Worm (Caenorhabditis elegans) whole organism, early embryonic: ENCODE measurements around the gene grd-2.

ENCODE experiments used
- B0310.2 ChIP-seq: sonication (generic microtip); optimal IDR thresholded peaks from 2 replicates; lab custom pipeline; 2016; ENCODE audit warnings: mild to moderate bottlenecking, missing genetic modification characterization, missing compliant biosample characterization
- F13C5.2 ChIP-seq: sonication (generic microtip); optimal IDR thresholded peaks from 2 replicates; lab custom pipeline; 2017; ENCODE audit warnings: mild to moderate bottlenecking, missing genetic modification characterization, inconsistent platforms, missing compliant biosample characterization
- aly-1 ChIP-seq: sonication (generic microtip); optimal IDR thresholded peaks from 2 replicates; lab custom pipeline; 2016; ENCODE audit warnings: missing genetic modification characterization, missing compliant biosample characterization
- ama-1 ChIP-seq: fragments of 150-350 bp; optimal IDR thresholded peaks from 2 replicates; lab custom pipeline; 2014
- ceh-13 ChIP-seq: fragments of 200-800 bp; sonication (Bioruptor generic); optimal IDR thresholded peaks from 2 replicates; lab custom pipeline; 2018; ENCODE audit warnings: mild to moderate bottlenecking, missing genetic modification characterization, missing compliant biosample characterization
- ceh-36 ChIP-seq: sonication (generic microtip); optimal IDR thresholded peaks from 2 replicates; lab custom pipeline; 2016; ENCODE audit warnings: missing genetic modification characterization, inconsistent platforms, missing compliant biosample characterization
- ets-7 ChIP-seq: sonication (generic microtip); optimal IDR thresholded peaks from 2 replicates; lab custom pipeline; 2016; ENCODE audit warnings: missing genotype, missing genetic modification characterization, missing compliant biosample characterization
- flt-1 ChIP-seq: fragments of 200-800 bp; sonication (Bioruptor generic); IDR thresholded peaks from 2 replicates; pipeline ENCODE4 v1.3.6; 2022; ENCODE audit warnings: missing genetic modification characterization, missing compliant biosample characterization
- hmbx-1 ChIP-seq: sonication (generic microtip); optimal IDR thresholded peaks from 2 replicates; lab custom pipeline; 2016; ENCODE audit warnings: mild to moderate bottlenecking, missing genetic modification characterization, missing compliant biosample characterization
- hmg-4 ChIP-seq: fragments of 200-800 bp; sonication (Bioruptor generic); optimal IDR thresholded peaks from 2 replicates; lab custom pipeline; 2018; ENCODE audit warnings: mild to moderate bottlenecking, missing genetic modification characterization, missing compliant biosample characterization
- hnd-1 ChIP-seq: sonication (generic microtip); optimal IDR thresholded peaks from 2 replicates; lab custom pipeline; 2016; ENCODE audit warnings: missing genetic modification characterization, missing compliant biosample characterization
- pes-1 ChIP-seq: fragments of 200-800 bp; sonication (Bioruptor generic); IDR thresholded peaks from 2 replicates; pipeline ENCODE4 v1.3.6; 2022; ENCODE audit warnings: missing genetic modification reagents, missing genetic modification characterization, missing compliant biosample characterization
- scrt-1 ChIP-seq: fragments of 200-800 bp; sonication (Bioruptor generic); IDR thresholded peaks from 2 replicates; pipeline ENCODE4 v1.3.6; 2022; ENCODE audit warnings: missing genetic modification characterization, missing compliant biosample characterization
- sea-1 ChIP-seq: fragments of 200-800 bp; sonication (Bioruptor generic); conservative IDR thresholded peaks from 2 replicates; pipeline ENCODE4 v1.3.6; 2022; ENCODE audit warnings: missing genetic modification characterization, missing compliant biosample characterization
- tbx-11 ChIP-seq: fragments of 200-800 bp; sonication (Bioruptor generic); IDR thresholded peaks from 2 replicates; pipeline ENCODE4 v1.3.6; 2022; ENCODE audit warnings: missing genetic modification characterization, missing compliant biosample characterization
- tbx-37 ChIP-seq: fragments of 200-800 bp; sonication (Bioruptor generic); conservative IDR thresholded peaks from 2 replicates; pipeline ENCODE4 v1.3.6; 2022; ENCODE audit warnings: missing genetic modification reagents, missing genetic modification characterization, missing compliant biosample characterization
- tra-4 ChIP-seq: sonication (generic microtip); optimal IDR thresholded peaks from 2 replicates; lab custom pipeline; 2017; ENCODE audit warnings: missing genetic modification characterization, missing compliant biosample characterization

The grd-2 gene

DNA sequence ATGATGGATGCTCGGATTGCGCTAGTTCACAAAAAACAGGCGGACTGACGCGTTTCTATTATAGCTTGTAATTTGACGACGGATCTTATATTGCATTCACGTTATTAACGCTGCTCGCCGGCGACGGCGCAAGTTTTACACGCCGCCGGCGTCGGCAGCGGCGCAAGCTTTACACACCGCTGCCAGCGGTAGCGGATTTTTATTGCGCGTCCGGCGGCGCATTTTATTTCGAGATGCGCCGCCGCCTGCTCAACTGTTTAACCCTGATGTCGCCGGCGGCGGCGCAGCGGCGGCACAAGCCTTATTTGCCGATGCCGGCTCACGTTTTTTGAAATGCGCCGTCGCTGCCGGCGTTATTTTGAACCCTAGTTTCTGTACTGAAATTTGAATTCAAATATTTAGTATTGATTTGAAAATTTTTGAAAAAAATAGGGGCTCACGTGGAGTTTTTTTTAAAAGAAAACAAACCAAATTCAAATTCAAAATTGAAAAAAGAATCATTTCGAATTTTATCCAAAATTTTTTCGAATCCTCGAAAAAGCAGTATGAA, 4.9 kb upstream of the grd-2 start, which contains the start of gene ttr-57:
ttr-57 (plus strand) TSS at position 500 of the 550 bp plus-strand sequence.
- peak; percentile 36; the same call in 1 of the 2 replicates for TF ChIP-seq pes-1 (GFP tag; lab: Robert Waterston, UW)
- no peak for TF ChIP-seq aly-1 (tag; lab: Kevin White, UChicago)
- TF ChIP-seq F13C5.2 (tag; lab: Kevin White, UChicago): no peak
- TF ChIP-seq sea-1: no peak
- no peak for TF ChIP-seq hmbx-1
- no peak for TF ChIP-seq ama-1

DNA sequence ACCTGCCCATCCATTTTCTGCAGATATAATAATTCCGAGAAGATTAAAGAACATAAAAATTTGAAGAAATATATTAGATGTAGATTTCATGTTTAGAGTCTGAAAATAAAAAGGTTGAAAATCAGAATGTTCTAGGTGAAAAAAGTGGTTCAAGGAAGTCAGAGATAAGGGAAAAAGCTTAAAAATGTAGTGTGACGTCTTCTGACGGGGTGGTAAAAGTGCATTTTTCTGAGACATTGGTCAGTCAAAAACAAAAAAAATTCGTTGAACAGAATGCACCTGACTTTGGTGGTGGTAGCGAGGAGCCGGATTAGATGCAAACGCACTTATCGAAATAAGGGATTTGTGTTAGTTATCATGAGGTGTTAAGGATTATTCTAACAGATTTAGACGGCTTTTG, 3.0 kb upstream of the grd-2 start, which contains the start of gene F46B3.23:
F46B3.23 (minus strand) TSS at position 101 of the 400 bp plus-strand sequence.
- no peak for TF ChIP-seq flt-1 (GFP tag; lab: Robert Waterston, UW)
- no peak for TF ChIP-seq hmbx-1
- TF ChIP-seq hmg-4 (GFP tag; lab: Kevin White, UChicago): no peak
- no peak for TF ChIP-seq ceh-36 (tag; lab: Kevin White, UChicago)
- TF ChIP-seq tbx-11 (GFP tag; lab: Robert Waterston, UW): no peak
- no peak for TF ChIP-seq ama-1
- no peak for TF ChIP-seq sea-1
- no peak for TF ChIP-seq pes-1 (GFP tag; lab: Robert Waterston, UW)
- no peak for TF ChIP-seq hnd-1
- no peak for TF ChIP-seq scrt-1
- no peak for TF ChIP-seq ceh-13 (GFP tag; lab: Kevin White, UChicago)
- no peak for TF ChIP-seq tra-4 (tag; lab: Kevin White, UChicago)
- TF ChIP-seq aly-1 (tag; lab: Kevin White, UChicago): no peak
- TF ChIP-seq B0310.2 (tag; lab: Kevin White, UChicago): no peak
- no peak for TF ChIP-seq ets-7
- TF ChIP-seq F13C5.2 (tag; lab: Kevin White, UChicago): no peak
- TF ChIP-seq tbx-37: no peak

DNA sequence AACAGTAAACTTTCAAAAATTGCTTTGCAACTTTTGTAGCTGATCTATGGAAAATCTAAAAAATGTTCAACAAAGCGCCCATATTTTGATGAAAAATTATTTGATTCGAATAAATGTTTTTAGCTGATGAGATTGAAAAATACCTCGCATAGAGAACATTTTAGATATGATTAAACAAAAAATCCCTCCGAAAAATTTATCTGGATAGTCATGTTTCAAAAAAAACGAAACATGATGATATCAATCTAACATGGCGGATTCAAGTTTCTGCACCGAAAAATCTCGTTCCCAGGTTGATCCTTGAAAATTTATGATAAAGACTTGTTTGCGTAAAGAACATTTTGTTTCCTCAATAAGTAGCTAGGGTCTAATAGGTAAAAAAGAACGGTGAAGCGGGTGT, 906 bp upstream of the grd-2 start, which contains the start of gene ttr-12:
ttr-12 (minus strand) TSS at position 101 of the 400 bp plus-strand sequence.
- TF ChIP-seq flt-1 (GFP tag; lab: Robert Waterston, UW): no peak
- TF ChIP-seq hmg-4 (GFP tag; lab: Kevin White, UChicago): no peak
- TF ChIP-seq ets-7: no peak
- no peak for TF ChIP-seq pes-1 (GFP tag; lab: Robert Waterston, UW)
- TF ChIP-seq scrt-1: no peak

DNA sequence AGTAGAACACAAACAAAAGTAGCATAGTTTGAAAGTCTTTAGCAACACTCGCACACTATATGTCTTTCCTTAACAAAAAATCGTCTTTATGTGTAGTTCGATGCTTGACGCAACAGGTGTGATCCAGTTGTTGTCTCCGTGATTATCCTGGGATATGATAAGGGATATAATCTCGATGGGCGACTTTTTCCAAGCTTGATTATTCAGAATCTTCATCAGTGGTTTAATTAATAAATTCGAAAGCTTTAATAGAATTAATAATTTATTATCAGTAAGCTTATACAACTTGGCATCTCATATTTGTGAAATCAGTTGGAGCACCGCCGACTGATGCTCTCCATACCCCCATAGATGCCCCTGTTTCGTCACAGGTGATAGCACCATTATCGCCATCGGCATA, 9.0 kb downstream of the grd-2 start, which contains the start of gene F46B3.7:
F46B3.7 (minus strand) TSS at position 101 of the 400 bp plus-strand sequence.
- no peak for TF ChIP-seq ama-1
- TF ChIP-seq aly-1 (tag; lab: Kevin White, UChicago): no peak
- no peak for TF ChIP-seq scrt-1
- no peak for TF ChIP-seq tra-4 (tag; lab: Kevin White, UChicago)
- TF ChIP-seq hnd-1: no peak
- no peak for TF ChIP-seq B0310.2 (tag; lab: Kevin White, UChicago)
- no peak for TF ChIP-seq pes-1 (GFP tag; lab: Robert Waterston, UW)
- no peak for TF ChIP-seq ceh-13 (GFP tag; lab: Kevin White, UChicago)
- no peak for TF ChIP-seq ceh-36 (tag; lab: Kevin White, UChicago)
- no peak for TF ChIP-seq tbx-11 (GFP tag; lab: Robert Waterston, UW)
- TF ChIP-seq hmg-4 (GFP tag; lab: Kevin White, UChicago): no peak
- no peak for TF ChIP-seq hmbx-1
- no peak for TF ChIP-seq F13C5.2 (tag; lab: Kevin White, UChicago)
- no peak for TF ChIP-seq tbx-37
- TF ChIP-seq flt-1 (GFP tag; lab: Robert Waterston, UW): no peak
- no peak for TF ChIP-seq sea-1
- no peak for TF ChIP-seq ets-7

DNA sequence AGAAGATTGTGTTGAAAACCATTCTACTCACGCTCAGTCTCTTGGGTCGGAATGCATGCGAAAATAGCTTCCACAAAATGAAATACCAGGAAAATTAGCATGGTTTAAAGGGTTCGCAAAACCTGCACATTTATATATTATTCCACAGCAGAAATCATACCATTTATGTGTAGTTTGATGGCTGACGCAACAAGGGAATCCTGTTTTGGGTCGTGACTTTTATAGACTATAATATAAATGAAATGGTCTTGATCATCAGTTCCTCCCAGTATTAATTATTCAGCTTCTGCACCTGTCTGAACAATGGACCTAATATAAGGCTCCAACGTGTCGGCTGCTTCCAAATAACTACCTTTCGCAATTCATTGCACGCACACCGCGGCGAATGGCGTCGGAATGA, 13.5 kb downstream of the grd-2 start, which contains the start of gene F46B3.8:
F46B3.8 (minus strand) TSS at position 101 of the 400 bp plus-strand sequence.
- no peak for TF ChIP-seq hnd-1
- no peak for TF ChIP-seq hmg-4 (GFP tag; lab: Kevin White, UChicago)
- TF ChIP-seq tbx-37: no peak
- no peak for TF ChIP-seq ets-7
- no peak for TF ChIP-seq sea-1
- TF ChIP-seq scrt-1: no peak
- no peak for TF ChIP-seq aly-1 (tag; lab: Kevin White, UChicago)
- TF ChIP-seq B0310.2 (tag; lab: Kevin White, UChicago): no peak
- no peak for TF ChIP-seq tra-4 (tag; lab: Kevin White, UChicago)
- no peak for TF ChIP-seq ceh-36 (tag; lab: Kevin White, UChicago)
- no peak for TF ChIP-seq ama-1
- TF ChIP-seq ceh-13 (GFP tag; lab: Kevin White, UChicago): no peak
- TF ChIP-seq pes-1 (GFP tag; lab: Robert Waterston, UW): no peak

DNA sequence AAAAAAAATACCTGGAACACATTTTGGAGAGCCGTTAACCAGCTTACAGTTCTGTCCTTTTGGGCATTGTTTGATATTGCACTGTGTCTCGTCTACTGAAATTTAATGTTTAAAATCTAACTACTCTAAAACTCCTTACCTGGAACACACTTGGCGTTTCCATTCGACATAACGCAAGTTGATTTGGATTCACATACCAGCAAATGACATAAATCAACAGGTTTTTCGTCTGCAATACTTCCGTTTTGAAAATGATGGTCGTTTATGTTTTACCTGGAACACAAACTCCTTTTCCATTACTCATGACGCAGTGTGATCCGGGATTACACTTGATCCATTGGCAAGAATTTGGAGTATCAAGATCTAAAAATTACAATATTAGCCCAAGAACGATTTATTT, 15.7 kb downstream of the grd-2 start:
- no peak for TF ChIP-seq pes-1 (GFP tag; lab: Robert Waterston, UW)
- TF ChIP-seq tbx-11 (GFP tag; lab: Robert Waterston, UW): no peak
- TF ChIP-seq sea-1: no peak
- TF ChIP-seq F13C5.2 (tag; lab: Kevin White, UChicago): no peak
- TF ChIP-seq aly-1 (tag; lab: Kevin White, UChicago): no peak
- TF ChIP-seq ceh-13 (GFP tag; lab: Kevin White, UChicago): no peak
- no peak for TF ChIP-seq ama-1
- no peak for TF ChIP-seq hmg-4 (GFP tag; lab: Kevin White, UChicago)
- no peak for TF ChIP-seq B0310.2 (tag; lab: Kevin White, UChicago)
- TF ChIP-seq hmbx-1: no peak
- TF ChIP-seq scrt-1: no peak

DNA sequence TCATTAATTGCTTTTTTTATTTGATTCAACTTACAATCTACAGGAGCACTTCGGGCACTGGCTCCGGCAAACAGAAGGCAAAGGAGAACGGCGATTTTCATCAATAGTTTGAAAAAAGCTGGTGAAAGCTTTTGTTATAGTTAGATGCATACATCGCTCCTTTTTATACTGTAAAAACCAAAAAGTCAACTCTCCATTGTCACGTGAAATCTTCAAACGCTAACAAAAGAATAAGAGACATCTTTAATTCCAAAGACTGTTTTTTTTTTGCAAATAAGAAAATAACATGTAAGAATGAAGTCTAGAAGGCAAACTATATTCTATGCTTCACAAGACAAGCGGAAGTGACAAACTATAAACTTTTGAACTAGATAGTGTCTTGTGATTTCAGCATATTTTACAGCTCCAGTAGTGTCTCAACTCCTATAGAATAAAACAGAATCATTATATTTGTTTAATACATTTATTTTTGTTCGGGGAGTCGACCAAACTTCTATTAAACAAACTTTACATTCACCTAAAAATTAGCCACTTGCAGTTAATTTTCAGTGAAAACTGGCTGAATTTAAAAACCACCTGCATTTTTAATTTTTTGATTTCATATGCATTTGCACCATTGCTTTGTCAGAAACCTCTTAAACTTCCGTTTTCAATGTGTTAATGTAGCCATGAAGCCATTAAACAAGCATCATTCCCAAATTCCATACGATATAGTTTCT, 16.6 kb downstream of the grd-2 start, which contains the start of the genes F46B3.9 and srz-18:
F46B3.9 (minus strand) TSS at position 101 of the 719 bp plus-strand sequence.
srz-18 (plus strand) TSS at position 669 of the 719 bp plus-strand sequence.
- TF ChIP-seq ceh-13 (GFP tag; lab: Kevin White, UChicago) (no peak), flt-1 (GFP tag; lab: Robert Waterston, UW) (no peak), pes-1 (GFP tag; lab: Robert Waterston, UW) (no peak), ceh-36 (tag; lab: Kevin White, UChicago) (no peak), hmg-4 (GFP tag; lab: Kevin White, UChicago) (no peak), aly-1 (tag; lab: Kevin White, UChicago) (no peak)
